Worm (Caenorhabditis elegans): Measurements from ENCODE around the gene M01H9.3.
A peak's percentile ranks its signal among the peaks of the same experiment; 100 is the strongest.

M01H9.3 gene

ce11 chrIV:4516478-4516877, 39.6 kb upstream of the M01H9.3 start:
- TF ChIP-seq gmeb-1 (tag; optimal IDR thresholded peaks at IDR 0.05) (no peak), Y55F3AM.14 (GFP tag; optimal IDR thresholded peaks at IDR 0.05) (peak; percentile 8), unc-62 (GFP tag; optimal IDR thresholded peaks at IDR 0.05) (no peak), unc-39 (tag; optimal IDR thresholded peaks at IDR 0.05) (no peak), sem-4 (tag; optimal IDR thresholded peaks at IDR 0.05) (no peak), F13H6.1 (tag; optimal IDR thresholded peaks at IDR 0.05) (no peak), nhr-6 (tag; optimal IDR thresholded peaks at IDR 0.05) (no peak), mbf-1 (tag; optimal IDR thresholded peaks at IDR 0.05) (no peak)

ce11 chrIV:4513269-4513819, 36.5 kb upstream of the M01H9.3 start, which contains the start of gene sar-1:
TSS of gene sar-1 (minus strand) at chrIV:4513319.
- TF ChIP-seq mdl-1 (tag; optimal IDR thresholded peaks at IDR 0.05) = peak in 1 of 2 experiments; percentile 60
- no peak for TF ChIP-seq snpc-4 (tag; optimal IDR thresholded peaks at IDR 0.05)
- no peak for TF ChIP-seq elt-3 (tag; optimal IDR thresholded peaks at IDR 0.05)
- TF ChIP-seq nhr-237 (tag; optimal IDR thresholded peaks at IDR 0.05) = no peak
- peak; percentile 84 for TF ChIP-seq unc-55 (GFP tag; optimal IDR thresholded peaks at IDR 0.05)
- peak; percentile 72 for TF ChIP-seq lin-11 (tag; optimal IDR thresholded peaks at IDR 0.05)
- TF ChIP-seq nhr-21 (tag; optimal IDR thresholded peaks at IDR 0.05) = peak; percentile 82
- TF ChIP-seq blmp-1 (tag; optimal IDR thresholded peaks at IDR 0.05; ENCODE audit: insufficient read depth) = no peak
- TF ChIP-seq ztf-11 (tag; optimal IDR thresholded peaks at IDR 0.05) = no peak
- TF ChIP-seq mab-5 (tag; optimal IDR thresholded peaks at IDR 0.05) = peak; percentile 63
- TF ChIP-seq nhr-23 (tag; optimal IDR thresholded peaks at IDR 0.05) = no peak
- TF ChIP-seq mbf-1 (tag; optimal IDR thresholded peaks at IDR 0.05) = no peak
- TF ChIP-seq ama-1 (optimal IDR thresholded peaks at IDR 0.05) = no peak
- peak; percentile 82 for TF ChIP-seq gmeb-1 (tag; optimal IDR thresholded peaks at IDR 0.05)
- no peak for TF ChIP-seq alr-1 (tag; optimal IDR thresholded peaks at IDR 0.05)
- TF ChIP-seq nhr-12 (tag; optimal IDR thresholded peaks at IDR 0.05) = no peak
- TF ChIP-seq sma-9 (GFP tag; optimal IDR thresholded peaks at IDR 0.05) = peak; percentile 82
- TF ChIP-seq sma-9 (tag; optimal IDR thresholded peaks at IDR 0.05) = no peak
- peak; percentile 6 for TF ChIP-seq sem-4 (tag; optimal IDR thresholded peaks at IDR 0.05)
- TF ChIP-seq ZK546.5 (tag; optimal IDR thresholded peaks at IDR 0.05) = no peak
- TF ChIP-seq R02D3.7 (tag; optimal IDR thresholded peaks at IDR 0.05) = peak; percentile 32
- peak; percentile 26 for TF ChIP-seq zag-1 (tag; optimal IDR thresholded peaks at IDR 0.05)
- TF ChIP-seq F13H6.1 (tag; optimal IDR thresholded peaks at IDR 0.05) = peak; percentile 80
- TF ChIP-seq elt-1 (tag; optimal IDR thresholded peaks at IDR 0.05) = no peak
- TF ChIP-seq dmd-4 (tag; optimal IDR thresholded peaks at IDR 0.05) = no peak
- TF ChIP-seq ztf-1 (GFP tag; conservative IDR thresholded peaks at IDR 0.05) = no peak
- peak; percentile 69 for TF ChIP-seq sma-3 (GFP tag; optimal IDR thresholded peaks at IDR 0.05)
- TF ChIP-seq nhr-77 (tag; optimal IDR thresholded peaks at IDR 0.05) = no peak
- TF ChIP-seq C34F6.9 (tag; optimal IDR thresholded peaks at IDR 0.05) = peak; percentile 89
- TF ChIP-seq ceh-16 (tag; optimal IDR thresholded peaks at IDR 0.05) = no peak
- TF ChIP-seq nhr-10 (tag; optimal IDR thresholded peaks at IDR 0.05) = peak; percentile 49
- TF ChIP-seq fos-1 (tag; optimal IDR thresholded peaks at IDR 0.05) = peak; percentile 55
- TF ChIP-seq egl-27 (tag; optimal IDR thresholded peaks at IDR 0.05) = peak; percentile 55
- no peak for TF ChIP-seq skn-1 (tag; optimal IDR thresholded peaks at IDR 0.05)
- no peak for TF ChIP-seq aly-2 (tag; optimal IDR thresholded peaks at IDR 0.05)
- TF ChIP-seq ztf-4 (tag; optimal IDR thresholded peaks at IDR 0.05) = peak; percentile 25
- TF ChIP-seq nhr-11 (tag; optimal IDR thresholded peaks at IDR 0.05) = no peak
- TF ChIP-seq peb-1 (tag; optimal IDR thresholded peaks at IDR 0.05) = no peak
- TF ChIP-seq nhr-129 (tag; optimal IDR thresholded peaks at IDR 0.05) = peak; percentile 65
- TF ChIP-seq nhr-25 (tag; optimal IDR thresholded peaks at IDR 0.05) = peak; percentile 73
- no peak for TF ChIP-seq ceh-82 (tag; optimal IDR thresholded peaks at IDR 0.05)
- no peak for TF ChIP-seq unc-62 (GFP tag; optimal IDR thresholded peaks at IDR 0.05)
- TF ChIP-seq lsy-2 (tag; optimal IDR thresholded peaks at IDR 0.05) = peak; percentile 88 to 93
- TF ChIP-seq crh-2 (tag; optimal IDR thresholded peaks at IDR 0.05) = peak; percentile 94
- TF ChIP-seq nhr-6 (tag; optimal IDR thresholded peaks at IDR 0.05) = peak; percentile 31
- no peak for TF ChIP-seq unc-39 (tag; optimal IDR thresholded peaks at IDR 0.05)
- no peak for TF ChIP-seq lin-13 (GFP tag; optimal IDR thresholded peaks at IDR 0.05)
- TF ChIP-seq Y55F3AM.14 (GFP tag; optimal IDR thresholded peaks at IDR 0.05) = no peak
- no peak for TF ChIP-seq lin-39 (tag; optimal IDR thresholded peaks at IDR 0.05)

Data from whole organism, L2 larva.